Worm (Caenorhabditis elegans) whole organism, L4 larva: Measurements from ENCODE around the gene E02C12.8.

Experiments
- F37D6.2 ChIP-seq: sonication (generic microtip); optimal IDR thresholded peaks from 2 replicates; lab custom pipeline; 2016; ENCODE audit warnings: mild to moderate bottlenecking, missing genetic modification characterization, missing compliant biosample characterization
- F49E8.2 ChIP-seq: sonication (generic microtip); optimal IDR thresholded peaks from 2 replicates; lab custom pipeline; 2016; ENCODE audit warnings: missing compliant biosample characterization, mild to moderate bottlenecking, missing genetic modification characterization, borderline replicate concordance
- T20F7.1 ChIP-seq: fragments of 200-800 bp; sonication (Bioruptor generic); optimal IDR thresholded peaks from 2 replicates; lab custom pipeline; 2018; ENCODE audit warnings: mild to moderate bottlenecking, missing genetic modification characterization, missing compliant biosample characterization
- Y75B8A.6 ChIP-seq: fragments of 200-800 bp; sonication (Bioruptor generic); IDR thresholded peaks from 2 replicates; pipeline ENCODE4 v1.3.6; 2022; ENCODE audit warnings: missing genetic modification reagents, missing genetic modification characterization, missing compliant biosample characterization
- ZK337.2 ChIP-seq: fragments of 200-800 bp; sonication (Bioruptor generic); IDR thresholded peaks from 2 replicates; pipeline ENCODE4 v1.3.6; 2022; ENCODE audit warnings: missing genetic modification reagents, missing genetic modification characterization, missing compliant biosample characterization
- ZK546.5 ChIP-seq, 2 experiments: sonication (generic microtip); optimal IDR thresholded peaks; 2 replicates each; lab custom pipeline; 2017; ENCODE audit warnings: missing biosample characterization in 2 of 2, missing genetic modification characterization in 2 of 2
- aha-1 ChIP-seq: fragments of 150-350 bp; peaks from one replicate; lab custom pipeline; 2014; ENCODE audit warnings: missing biosample characterization, missing genetic modification characterization
- ama-1 ChIP-seq: fragments of 150-350 bp; optimal IDR thresholded peaks from 2 replicates; lab custom pipeline; 2014; ENCODE audit warnings: inconsistent platforms, mixed read lengths
- arid-1 ChIP-seq: fragments of 200-800 bp; sonication (Bioruptor generic); conservative IDR thresholded peaks from 2 replicates; pipeline ENCODE4 v1.3.6; 2022; ENCODE audit warnings: missing genetic modification reagents, missing genetic modification characterization, missing compliant biosample characterization
- ceh-20 ChIP-seq: fragments of 200-800 bp; sonication (Bioruptor generic); IDR thresholded peaks from 2 replicates; pipeline ENCODE4 v1.3.6; 2022; ENCODE audit warnings: missing genetic modification reagents, missing genetic modification characterization, missing compliant biosample characterization
- ceh-28 ChIP-seq: fragments of 150-350 bp; optimal IDR thresholded peaks from 2 replicates; lab custom pipeline; 2014; ENCODE audit warnings: missing biosample characterization, missing genetic modification reagents, missing genetic modification characterization
- ceh-62 ChIP-seq: sonication (generic microtip); optimal IDR thresholded peaks from 2 replicates; lab custom pipeline; 2017; ENCODE audit warnings: missing biosample characterization, missing genetic modification characterization
- cey-2 ChIP-seq: sonication (generic microtip); optimal IDR thresholded peaks from 3 replicates; lab custom pipeline; 2017; ENCODE audit warnings: missing genetic modification characterization, mild to moderate bottlenecking, missing compliant biosample characterization, antibody characterized with exemption, borderline replicate concordance; ENCODE audit not compliant: insufficient read depth
- daf-16 ChIP-seq, 3 experiments: sonication (generic microtip); optimal IDR thresholded peaks; 2 replicates each; lab custom pipeline; 2016 to 2017; ENCODE audit warnings: missing genetic modification characterization in 3 of 3, missing genetic modification reagents in 3 of 3, mild to moderate bottlenecking in 2 of 3, missing compliant biosample characterization in 2 of 3, missing biosample characterization in 1 of 3, moderate library complexity in 1 of 3
- dmd-6 ChIP-seq: fragments of 200-800 bp; sonication (Bioruptor generic); IDR thresholded peaks from 2 replicates; pipeline ENCODE4 v1.3.6; 2022; ENCODE audit warnings: missing genetic modification reagents, missing genetic modification characterization, missing compliant biosample characterization
- dve-1 ChIP-seq: sonication (generic microtip); optimal IDR thresholded peaks from 2 replicates; lab custom pipeline; 2017; ENCODE audit warnings: antibody characterized with exemption, mild to moderate bottlenecking, missing genetic modification characterization, missing compliant biosample characterization; ENCODE audit not compliant: insufficient read depth
- fkh-10 ChIP-seq: fragments of 150-350 bp; optimal IDR thresholded peaks from 2 replicates; lab custom pipeline; 2014; ENCODE audit warnings: missing biosample characterization, missing genetic modification reagents, missing genetic modification characterization
- fos-1 ChIP-seq: fragments of 150-350 bp; optimal IDR thresholded peaks from 2 replicates; lab custom pipeline; 2014; ENCODE audit warnings: missing biosample characterization, missing genetic modification characterization
- hlh-30 ChIP-seq: sonication (generic microtip); optimal IDR thresholded peaks from 2 replicates; lab custom pipeline; 2017; ENCODE audit warnings: antibody characterized with exemption, mild to moderate bottlenecking, missing genetic modification characterization, missing compliant biosample characterization; ENCODE audit not compliant: insufficient read depth
- hmg-1.1 ChIP-seq: fragments of 200-800 bp; sonication (Bioruptor generic); IDR thresholded peaks from 2 replicates; pipeline ENCODE4 v1.3.6; 2022; ENCODE audit warnings: missing genetic modification reagents, missing genetic modification characterization, missing compliant biosample characterization
- lin-15B ChIP-seq: fragments of 150-350 bp; sonication (generic microtip); optimal IDR thresholded peaks from 3 replicates; lab custom pipeline; 2014; ENCODE audit warnings: missing biosample characterization, missing genetic modification characterization
- lin-38 ChIP-seq: fragments of 200-800 bp; sonication (Bioruptor generic); IDR thresholded peaks from 2 replicates; pipeline ENCODE4 v1.3.6; 2022; ENCODE audit warnings: missing genetic modification reagents, missing genetic modification characterization, missing compliant biosample characterization
- lsy-2 ChIP-seq, 2 experiments: fragments of 150-350 bp in 1 of 2; sonication (generic microtip) in 1 of 2; optimal IDR thresholded peaks; 2 replicates each; lab custom pipeline; 2014 to 2017; ENCODE audit warnings: missing biosample characterization in 2 of 2, missing genetic modification characterization in 2 of 2
- nhr-11 ChIP-seq: fragments of 150-350 bp; optimal IDR thresholded peaks from 2 replicates; lab custom pipeline; 2014; ENCODE audit warnings: missing biosample characterization, missing genetic modification characterization
- nhr-237 ChIP-seq: sonication (generic microtip); optimal IDR thresholded peaks from 2 replicates; lab custom pipeline; 2017; ENCODE audit warnings: missing biosample characterization, missing genetic modification characterization
- nhr-28 ChIP-seq: fragments of 150-350 bp; optimal IDR thresholded peaks from 2 replicates; lab custom pipeline; 2014; ENCODE audit warnings: missing biosample characterization, missing genetic modification characterization
- nhr-41 ChIP-seq: fragments of 200-800 bp; sonication (Bioruptor generic); IDR thresholded peaks from 2 replicates; pipeline ENCODE4 v1.3.6; 2022; ENCODE audit warnings: missing genetic modification reagents, missing genetic modification characterization, missing compliant biosample characterization
- php-3 ChIP-seq: fragments of 200-800 bp; sonication (Bioruptor generic); IDR thresholded peaks from 2 replicates; pipeline ENCODE4 v1.3.6; 2022; ENCODE audit warnings: missing genetic modification reagents, missing genetic modification characterization, missing compliant biosample characterization
- pqm-1 ChIP-seq: sonication (generic microtip); optimal IDR thresholded peaks from 2 replicates; lab custom pipeline; 2017; ENCODE audit warnings: missing biosample characterization, missing genetic modification characterization
- saeg-2 ChIP-seq: fragments of 200-800 bp; sonication (Bioruptor generic); IDR thresholded peaks from 2 replicates; pipeline ENCODE4 v1.3.6; 2022; ENCODE audit warnings: missing genetic modification reagents, missing genetic modification characterization, missing compliant biosample characterization
- sdz-12 ChIP-seq: fragments of 200-800 bp; sonication (Bioruptor generic); optimal IDR thresholded peaks from 2 replicates; lab custom pipeline; 2018; ENCODE audit warnings: mild to moderate bottlenecking, missing genetic modification characterization, missing compliant biosample characterization
- spr-1 ChIP-seq: sonication (generic microtip); optimal IDR thresholded peaks from 2 replicates; lab custom pipeline; 2016; ENCODE audit warnings: mild to moderate bottlenecking, missing genetic modification characterization, missing compliant biosample characterization
- tag-97 ChIP-seq: fragments of 200-800 bp; sonication (Bioruptor generic); IDR thresholded peaks from 2 replicates; pipeline ENCODE4 v1.3.6; 2022; ENCODE audit warnings: missing genetic modification characterization, missing compliant biosample characterization
- unc-62 ChIP-seq, 3 experiments: fragments of 150-350 bp in 1 of 3; sonication (generic microtip); optimal IDR thresholded peaks in 2 of 3; peaks in 1 of 3; 1 replicate in 1 of 3; 2 replicates in 2 of 3; lab custom pipeline; 2014 to 2017; ENCODE audit warnings: missing biosample characterization in 3 of 3, missing genetic modification characterization in 3 of 3, missing genetic modification reagents in 3 of 3, missing genotype in 1 of 3
- vab-7 ChIP-seq: fragments of 200-800 bp; sonication (Bioruptor generic); IDR thresholded peaks from 2 replicates; pipeline ENCODE4 v1.3.6; 2022; ENCODE audit warnings: missing genetic modification reagents, missing genetic modification characterization, missing compliant biosample characterization
- zip-11 ChIP-seq: fragments of 200-800 bp; sonication (Bioruptor generic); IDR thresholded peaks from 2 replicates; pipeline ENCODE4 v1.3.6; 2022; ENCODE audit warnings: missing genetic modification characterization, missing compliant biosample characterization

Gene E02C12.8

ce11 chrV:9359674-9360073 is 13.7 kb downstream of the E02C12.8 start, which contains the start of gene gpa-3:
Gene gpa-3, minus strand, starts transcription at chrV:9359774.
- TF ChIP-seq unc-62 (GFP tag; optimal IDR thresholded peaks at IDR 0.05 in 1 of 2; lab: Kevin White, UChicago) (peak in 1 of 2 experiments; percentile 68), unc-62 (tag; optimal IDR thresholded peaks at IDR 0.05; lab: Kevin White, UChicago) (no peak), nhr-237 (no peak)
- TF ChIP-seq, all 104 proteins: peak for 1

- no peak for TF ChIP-seq daf-16 (GFP tag; optimal IDR thresholded peaks at IDR 0.05; lab: Kevin White, UChicago)
- TF ChIP-seq daf-16 (tag; optimal IDR thresholded peaks at IDR 0.05; lab: Kevin White, UChicago): peak; percentile 73
- no peak for TF ChIP-seq php-3 (GFP tag; lab: Robert Waterston, UW)
- TF ChIP-seq zip-11 (GFP tag; lab: Robert Waterston, UW): no peak
- TF ChIP-seq dve-1 (tag; lab: Kevin White, UChicago): peak; percentile 27
- TF ChIP-seq nhr-41: no peak
- TF ChIP-seq pqm-1: peak; percentile 30
- 0 out of 2 replicates have a peak, but pooled peaks have one; percentile 22 for TF ChIP-seq dmd-6 (GFP tag; lab: Robert Waterston, UW)
- TF ChIP-seq hlh-30 (tag; lab: Kevin White, UChicago): no peak
Measured at ce11 chrV:9356345-9356744, 17.1 kb downstream of the E02C12.8 start, which contains the start of gene ttr-49. Gene ttr-49, minus strand, starts transcription at chrV:9356515.

- TF ChIP-seq ZK546.5 (tag; optimal IDR thresholded peaks at IDR 0.05; lab: Kevin White, UChicago) (no peak), daf-16 (GFP tag; optimal IDR thresholded peaks at IDR 0.05; lab: Kevin White, UChicago) (no peak), daf-16 (tag; optimal IDR thresholded peaks at IDR 0.05; lab: Kevin White, UChicago) (no peak), sdz-12 (GFP tag; lab: Kevin White, UChicago) (no peak), vab-7 (GFP tag; lab: Robert Waterston, UW) (no peak), T20F7.1 (no peak), aha-1 (tag; lab: Kevin White, UChicago) (no peak), lin-38 (GFP tag; lab: Robert Waterston, UW) (no peak), arid-1 (GFP tag; lab: Robert Waterston, UW) (no peak), Y75B8A.6 (no peak), tag-97 (GFP tag; lab: Robert Waterston, UW) (no peak), F49E8.2 (tag; lab: Kevin White, UChicago) (no peak), unc-62 (GFP tag; optimal IDR thresholded peaks at IDR 0.05 in 1 of 2; lab: Kevin White, UChicago) (no peak), unc-62 (tag; optimal IDR thresholded peaks at IDR 0.05; lab: Kevin White, UChicago) (no peak), nhr-11 (no peak), hmg-1.1 (GFP tag; lab: Robert Waterston, UW) (no peak), ama-1 (lab: Kevin White, UChicago) (no peak), spr-1 (tag; lab: Kevin White, UChicago) (no peak)
Measured at ce11 chrV:9355371-9355770, 18.0 kb downstream of the E02C12.8 start, which contains the start of gene ttr-40. Gene ttr-40, minus strand, starts transcription at chrV:9355471.

DNA sequence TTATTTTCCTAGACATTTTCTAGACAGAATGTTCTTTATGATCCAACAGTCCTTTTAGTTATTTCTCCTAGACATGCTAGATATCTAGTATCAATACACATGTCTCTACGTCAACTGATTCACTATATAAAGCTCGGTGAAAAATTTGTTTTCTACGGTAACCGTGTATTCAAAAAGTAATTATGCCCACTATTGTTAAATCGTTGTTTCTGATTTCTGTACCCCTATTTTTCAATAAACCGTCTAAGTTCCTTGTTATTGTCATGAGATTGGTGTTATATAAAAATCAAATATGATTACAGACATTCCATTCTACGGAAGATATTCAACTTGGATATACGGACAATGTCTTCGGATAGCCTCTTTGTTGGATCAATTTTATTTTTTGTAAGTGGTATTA is 20.5 kb downstream of the E02C12.8 start, which contains the start of gene srx-46:
TSS of gene srx-46 (plus strand) at position 301 of the 400 bp plus-strand sequence.
- TF ChIP-seq lin-15B (no peak), cey-2 (tag; lab: Kevin White, UChicago) (no peak), ZK546.5 (tag; optimal IDR thresholded peaks at IDR 0.05; lab: Kevin White, UChicago) (no peak), fos-1 (tag; lab: Kevin White, UChicago) (no peak), F49E8.2 (tag; lab: Kevin White, UChicago) (no peak), F37D6.2 (tag; lab: Kevin White, UChicago) (no peak), ZK337.2 (GFP tag; lab: Robert Waterston, UW) (no peak), daf-16 (GFP tag; optimal IDR thresholded peaks at IDR 0.05; lab: Kevin White, UChicago) (no peak), daf-16 (tag; optimal IDR thresholded peaks at IDR 0.05; lab: Kevin White, UChicago) (no peak), saeg-2 (GFP tag; lab: Robert Waterston, UW) (no peak), lsy-2 (tag; optimal IDR thresholded peaks at IDR 0.05; lab: Kevin White, UChicago) (no peak), ceh-62 (tag; lab: Kevin White, UChicago) (no peak), fkh-10 (GFP tag; lab: Kevin White, UChicago) (no peak), arid-1 (GFP tag; lab: Robert Waterston, UW) (no peak), nhr-28 (tag; lab: Kevin White, UChicago) (no peak), dmd-6 (GFP tag; lab: Robert Waterston, UW) (no peak), ceh-20 (GFP tag; lab: Robert Waterston, UW) (no peak), ceh-28 (tag; lab: Kevin White, UChicago) (no peak)
- TF ChIP-seq, all 104 proteins: peak for 0
